Worm (Caenorhabditis elegans) whole organism, late embryonic: ENCODE measurements around the gene F48D6.4.

Experiments used
- K09A11.1 ChIP-seq: sonication (generic microtip); optimal IDR thresholded peaks from 2 replicates; lab custom pipeline; 2017; ENCODE audit warnings: antibody characterized with exemption, mild to moderate bottlenecking, missing genetic modification characterization, missing compliant biosample characterization; ENCODE audit not compliant: insufficient read depth
- T23F11.4 ChIP-seq: fragments of 200-800 bp; sonication (Bioruptor generic); optimal IDR thresholded peaks from 2 replicates; lab custom pipeline; 2018; ENCODE audit warnings: mild to moderate bottlenecking, missing genetic modification characterization, missing compliant biosample characterization
- Y22D7AL.16 ChIP-seq: sonication (generic microtip); optimal IDR thresholded peaks from 2 replicates; lab custom pipeline; 2016; ENCODE audit warnings: missing genetic modification characterization, missing compliant biosample characterization
- ahr-1 ChIP-seq: sonication (generic microtip); optimal IDR thresholded peaks from 2 replicates; lab custom pipeline; 2016; ENCODE audit warnings: missing genetic modification characterization, missing compliant biosample characterization
- ceh-14 ChIP-seq: sonication (generic microtip); optimal IDR thresholded peaks from 2 replicates; lab custom pipeline; 2016; ENCODE audit warnings: missing genotype, missing genetic modification characterization, missing compliant biosample characterization
- ceh-2 ChIP-seq: sonication (generic microtip); optimal IDR thresholded peaks from 2 replicates; lab custom pipeline; 2016; ENCODE audit warnings: missing genotype, missing genetic modification characterization, missing compliant biosample characterization
- ceh-22 ChIP-seq: sonication (generic microtip); optimal IDR thresholded peaks from 2 replicates; lab custom pipeline; 2017; ENCODE audit warnings: missing biosample characterization, missing genetic modification characterization
- ceh-24 ChIP-seq: sonication (generic microtip); optimal IDR thresholded peaks from 2 replicates; lab custom pipeline; 2016; ENCODE audit warnings: mild to moderate bottlenecking, missing genetic modification characterization, missing compliant biosample characterization
- ceh-34 ChIP-seq: sonication (generic microtip); optimal IDR thresholded peaks from 2 replicates; lab custom pipeline; 2016; ENCODE audit warnings: mild to moderate bottlenecking, missing genetic modification characterization, missing compliant biosample characterization
- ceh-45 ChIP-seq: fragments of 200-800 bp; sonication (Bioruptor generic); IDR thresholded peaks from 2 replicates; pipeline ENCODE4 v1.3.6; 2022; ENCODE audit warnings: missing genetic modification reagents, missing genetic modification characterization, missing compliant biosample characterization
- ceh-48 ChIP-seq: sonication (generic microtip); optimal IDR thresholded peaks from 2 replicates; lab custom pipeline; 2016; ENCODE audit warnings: missing genetic modification characterization, inconsistent platforms, missing compliant biosample characterization
- ceh-9 ChIP-seq: sonication (generic microtip); optimal IDR thresholded peaks from 2 replicates; lab custom pipeline; 2016; ENCODE audit warnings: mild to moderate bottlenecking, missing genetic modification characterization, inconsistent platforms, missing compliant biosample characterization
- dmd-4 ChIP-seq: sonication (generic microtip); optimal IDR thresholded peaks from 2 replicates; lab custom pipeline; 2016; ENCODE audit warnings: borderline replicate concordance, missing genetic modification characterization, missing compliant biosample characterization
- dve-1 ChIP-seq: sonication (generic microtip); optimal IDR thresholded peaks from 2 replicates; lab custom pipeline; 2017; ENCODE audit warnings: antibody characterized with exemption, mild to moderate bottlenecking, missing genetic modification characterization, missing compliant biosample characterization
- eyg-1 ChIP-seq: sonication (generic microtip); optimal IDR thresholded peaks from 2 replicates; lab custom pipeline; 2016; ENCODE audit warnings: missing genotype, missing genetic modification characterization, missing compliant biosample characterization
- fax-1 ChIP-seq: sonication (generic microtip); optimal IDR thresholded peaks from 2 replicates; lab custom pipeline; 2016; ENCODE audit warnings: missing genotype, missing genetic modification characterization, missing compliant biosample characterization
- fkh-10 ChIP-seq: fragments of 150-350 bp; optimal IDR thresholded peaks from 2 replicates; lab custom pipeline; 2014; ENCODE audit warnings: missing biosample characterization, missing genetic modification reagents, missing genetic modification characterization
- hlh-13 ChIP-seq: fragments of 200-800 bp; sonication (Bioruptor generic); optimal IDR thresholded peaks from 2 replicates; lab custom pipeline; 2018; ENCODE audit warnings: mild to moderate bottlenecking, missing genetic modification characterization, missing compliant biosample characterization
- hlh-8 ChIP-seq: sonication (generic microtip); optimal IDR thresholded peaks from 2 replicates; lab custom pipeline; 2016; ENCODE audit warnings: missing genotype, missing genetic modification characterization, missing compliant biosample characterization
- nfya-1 ChIP-seq: sonication (generic microtip); optimal IDR thresholded peaks from 2 replicates; lab custom pipeline; 2017; ENCODE audit warnings: missing genetic modification characterization, mild to moderate bottlenecking, missing compliant biosample characterization, antibody characterized with exemption, moderate library complexity
- nhr-232 ChIP-seq: sonication (generic microtip); optimal IDR thresholded peaks from 2 replicates; lab custom pipeline; 2016; ENCODE audit warnings: missing genetic modification characterization, missing compliant biosample characterization
- odd-2 ChIP-seq: sonication (generic microtip); optimal IDR thresholded peaks from 2 replicates; lab custom pipeline; 2017; ENCODE audit warnings: antibody characterized with exemption, mild to moderate bottlenecking, missing genetic modification characterization, missing compliant biosample characterization
- pax-1 ChIP-seq: fragments of 150-350 bp; optimal IDR thresholded peaks from 2 replicates; lab custom pipeline; 2014; ENCODE audit warnings: missing biosample characterization, missing genetic modification characterization
- pha-4 ChIP-seq: fragments of 150-350 bp; optimal IDR thresholded peaks from 2 replicates; lab custom pipeline; 2018; ENCODE audit warnings: missing biosample characterization, missing genetic modification reagents, missing genetic modification characterization
- pqm-1 ChIP-seq: sonication (generic microtip); optimal IDR thresholded peaks from 2 replicates; lab custom pipeline; 2016; ENCODE audit warnings: missing genetic modification characterization, missing compliant biosample characterization
- pros-1 ChIP-seq: fragments of 150-350 bp; optimal IDR thresholded peaks from 2 replicates; lab custom pipeline; 2014; ENCODE audit warnings: missing biosample characterization, missing genetic modification reagents, missing genetic modification characterization
- ref-2 ChIP-seq: sonication (generic microtip); optimal IDR thresholded peaks from 2 replicates; lab custom pipeline; 2016; ENCODE audit warnings: missing genetic modification characterization, missing compliant biosample characterization
- rnt-1 ChIP-seq: sonication (generic microtip); optimal IDR thresholded peaks from 2 replicates; lab custom pipeline; 2016; ENCODE audit warnings: missing genetic modification characterization, missing compliant biosample characterization
- sox-2 ChIP-seq: fragments of 200-800 bp; sonication (Bioruptor generic); IDR thresholded peaks from 2 replicates; pipeline ENCODE4 v1.3.6; 2022; ENCODE audit warnings: missing genetic modification reagents, missing genetic modification characterization, missing compliant biosample characterization
- sox-4 ChIP-seq: sonication (generic microtip); optimal IDR thresholded peaks from 2 replicates; lab custom pipeline; 2017; ENCODE audit warnings: mild to moderate bottlenecking, missing genetic modification characterization, inconsistent platforms, missing compliant biosample characterization
- unc-3 ChIP-seq, 2 experiments: fragments of 200-800 bp in 1 of 2; sonication (Bioruptor generic) in 1 of 2; sonication (generic microtip) in 1 of 2; conservative IDR thresholded peaks in 1 of 2; optimal IDR thresholded peaks in 1 of 2; 2 replicates each; pipeline versions ENCODE4 v1.3.6 to Lab custom; 2016 to 2022; ENCODE audit warnings: missing compliant biosample characterization in 2 of 2, missing genetic modification characterization in 2 of 2, missing genetic modification reagents in 1 of 2
- unc-42 ChIP-seq: sonication (generic microtip); optimal IDR thresholded peaks from 2 replicates; lab custom pipeline; 2016; ENCODE audit warnings: missing genotype, missing genetic modification characterization, missing compliant biosample characterization
- unc-55 ChIP-seq: sonication (generic microtip); optimal IDR thresholded peaks from 2 replicates; lab custom pipeline; 2017; ENCODE audit warnings: missing biosample characterization, missing genetic modification reagents, missing genetic modification characterization
- unc-86 ChIP-seq: sonication (generic microtip); optimal IDR thresholded peaks from 2 replicates; lab custom pipeline; 2016; ENCODE audit warnings: missing genetic modification characterization, missing compliant biosample characterization
- zip-5 ChIP-seq: sonication (generic microtip); optimal IDR thresholded peaks from 2 replicates; lab custom pipeline; 2016; ENCODE audit warnings: missing genetic modification characterization, missing compliant biosample characterization

The F48D6.4 gene

DNA sequence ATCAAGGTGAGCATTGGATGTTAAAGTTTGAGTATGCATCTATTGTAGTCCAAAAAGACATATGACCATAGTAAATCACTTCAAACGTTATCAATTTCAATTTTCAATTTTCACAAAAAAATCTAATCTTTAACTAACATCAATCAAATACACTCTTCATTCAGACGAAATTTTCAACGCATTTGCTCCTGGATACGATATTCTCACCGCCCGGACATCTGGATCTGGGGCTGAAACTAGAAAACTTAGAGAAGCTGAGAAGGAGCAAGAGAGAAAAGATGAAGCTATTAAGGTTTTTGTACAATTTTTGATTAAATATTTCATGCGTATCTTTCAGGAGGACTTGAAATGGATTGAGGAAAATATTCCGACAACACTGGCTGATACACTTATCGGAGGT is 16.8 kb upstream of the F48D6.4 start:
- TF ChIP-seq ceh-14 (no peak), odd-2 (tag; lab: Kevin White, UChicago) (no peak), pax-1 (tag; lab: Kevin White, UChicago) (no peak), pqm-1 (tag; lab: Kevin White, UChicago) (no peak), ceh-34 (tag; lab: Kevin White, UChicago) (no peak), ceh-22 (no peak), dmd-4 (tag; lab: Kevin White, UChicago) (no peak), ahr-1 (no peak), unc-86 (tag; lab: Kevin White, UChicago) (no peak), ceh-2 (tag; lab: Kevin White, UChicago) (no peak), eyg-1 (tag; lab: Kevin White, UChicago) (no peak), unc-55 (GFP tag; lab: Kevin White, UChicago) (no peak), K09A11.1 (tag; lab: Kevin White, UChicago) (no peak), rnt-1 (no peak), ceh-48 (no peak), nhr-232 (tag; lab: Kevin White, UChicago) (no peak), unc-42 (tag; lab: Kevin White, UChicago) (no peak), fax-1 (tag; lab: Kevin White, UChicago) (no peak)

DNA sequence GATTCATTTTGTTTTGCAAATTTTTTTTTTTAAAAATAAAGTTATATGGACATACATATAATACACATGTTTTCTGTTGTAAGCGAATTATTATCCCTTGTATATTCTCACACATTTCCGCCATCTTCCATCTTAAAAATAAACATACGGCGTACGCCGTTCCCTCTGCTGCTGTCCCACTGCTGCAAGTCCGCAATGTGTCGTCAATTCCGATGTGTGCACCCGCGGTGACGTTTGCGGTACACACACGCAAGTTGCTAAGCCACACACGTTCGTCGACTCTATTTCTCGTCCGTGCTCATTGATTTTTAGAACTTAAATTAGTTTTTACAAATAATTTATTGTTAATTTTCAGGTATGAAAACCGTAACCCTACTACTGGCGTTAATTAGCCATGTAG is 13.3 kb upstream of the F48D6.4 start, which contains the start of gene C52B9.4:
TSS of gene C52B9.4 (plus strand) at position 356 of the 400 bp plus-strand sequence.
- no peak for TF ChIP-seq pha-4 (tag; lab: Kevin White, UChicago)
- peak; percentile 11 for TF ChIP-seq unc-42 (tag; lab: Kevin White, UChicago)
- no peak for TF ChIP-seq ceh-24 (tag; lab: Kevin White, UChicago)
- no peak for TF ChIP-seq ceh-45 (GFP tag; lab: Robert Waterston, UW)
- peak; percentile 3 for TF ChIP-seq hlh-8
- TF ChIP-seq pros-1 (tag; lab: Kevin White, UChicago) = no peak
- TF ChIP-seq rnt-1 = no peak
- no peak for TF ChIP-seq ahr-1
- no peak for TF ChIP-seq sox-4 (tag; lab: Kevin White, UChicago)
- no peak for TF ChIP-seq sox-2
- no peak for TF ChIP-seq dve-1 (tag; lab: Kevin White, UChicago)
- TF ChIP-seq nfya-1 = peak; percentile 16
- TF ChIP-seq fax-1 (tag; lab: Kevin White, UChicago) = no peak
- TF ChIP-seq fkh-10 (GFP tag; lab: Kevin White, UChicago) = no peak
- no peak for TF ChIP-seq Y22D7AL.16 (tag; lab: Kevin White, UChicago)
- no peak for TF ChIP-seq ceh-9 (tag; lab: Kevin White, UChicago)
- no peak for TF ChIP-seq unc-3 (GFP tag; conservative IDR thresholded peaks at IDR 0.05; lab: Robert Waterston, UW)
- no peak for TF ChIP-seq unc-3 (tag; optimal IDR thresholded peaks at IDR 0.05; lab: Kevin White, UChicago)
- TF ChIP-seq T23F11.4 (GFP tag; lab: Kevin White, UChicago) = no peak
- no peak for TF ChIP-seq ref-2 (tag; lab: Kevin White, UChicago)
- TF ChIP-seq ceh-2 (tag; lab: Kevin White, UChicago) = no peak
- no peak for TF ChIP-seq pax-1 (tag; lab: Kevin White, UChicago)

DNA sequence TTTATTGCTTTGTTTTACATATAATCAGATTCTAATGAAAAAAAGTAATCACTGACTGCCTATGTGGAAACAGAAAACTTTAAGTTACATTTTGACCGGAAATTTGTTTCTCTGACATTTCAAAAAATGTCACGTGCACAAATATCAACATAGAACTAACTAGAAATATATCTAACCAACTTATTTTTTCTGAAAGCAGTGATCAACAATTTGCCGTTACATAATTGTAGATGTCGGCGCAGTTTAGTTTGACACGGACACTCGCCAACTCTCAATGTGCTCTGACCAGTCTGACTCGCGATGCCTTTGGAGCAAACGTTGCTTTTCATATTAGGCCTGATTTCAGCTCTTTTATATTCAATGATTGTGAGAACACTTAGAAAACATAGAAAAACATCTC is 9.7 kb upstream of the F48D6.4 start, which contains the start of gene srv-6:
TSS of gene srv-6 (plus strand) at position 301 of the 400 bp plus-strand sequence.
- TF ChIP-seq unc-86 (tag; lab: Kevin White, UChicago) (no peak), ceh-9 (tag; lab: Kevin White, UChicago) (no peak), ceh-14 (no peak), hlh-13 (no peak), dmd-4 (tag; lab: Kevin White, UChicago) (no peak), zip-5 (tag; lab: Kevin White, UChicago) (no peak)

DNA sequence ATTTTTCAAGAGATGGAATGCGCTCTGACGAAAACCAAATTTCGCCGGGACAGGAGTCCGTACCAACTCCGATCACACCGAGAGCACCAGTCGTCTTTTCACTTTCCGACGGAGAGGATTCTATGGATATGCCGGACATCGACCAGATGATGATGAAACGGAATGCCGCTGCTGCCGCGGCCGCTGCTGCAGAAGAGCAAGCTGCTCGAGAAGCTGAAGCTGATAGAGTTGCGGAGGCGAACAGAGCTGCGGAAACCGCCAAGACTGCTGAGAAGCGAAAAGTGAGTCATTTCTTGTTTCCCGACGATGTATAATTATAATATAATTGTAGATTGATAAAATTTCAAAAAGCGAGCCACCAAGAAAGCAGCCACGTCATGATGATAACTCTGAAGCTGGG is 8.4 kb upstream of the F48D6.4 start:
- TF ChIP-seq sox-2 = no peak
- no peak for TF ChIP-seq unc-86 (tag; lab: Kevin White, UChicago)
- TF ChIP-seq, all 69 proteins: peak for 0
